Worm (Caenorhabditis elegans): ENCODE measurements around the gene atg-3.

Gene atg-3

DNA sequence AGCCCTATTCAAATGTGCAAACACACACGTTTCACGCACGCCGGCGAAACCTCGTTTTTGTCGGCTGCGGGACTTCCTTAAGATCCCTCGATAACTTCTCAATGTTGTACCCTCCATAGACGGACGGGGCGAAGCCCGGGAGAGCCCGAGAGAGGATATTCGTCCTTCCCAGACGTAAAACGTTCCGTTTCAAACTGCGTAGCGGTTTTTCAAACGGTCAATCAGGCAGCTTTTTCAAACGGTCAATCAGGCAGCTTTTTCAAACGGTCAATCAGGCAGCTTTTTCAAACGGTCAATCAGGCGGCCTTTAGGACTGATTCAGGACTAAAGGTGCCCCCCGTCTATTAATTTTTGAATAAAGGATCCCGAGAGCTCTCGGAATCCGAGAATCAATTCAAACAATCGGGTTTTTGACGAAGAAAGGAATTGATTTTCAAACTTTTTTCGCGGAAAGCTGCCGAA is 19.1 kb upstream of the atg-3 start:
- TF ChIP-seq pes-1 (GFP tag; IDR thresholded peaks at IDR 0.05) (no peak), hmg-4 (GFP tag; optimal IDR thresholded peaks at IDR 0.05) (peak; percentile 45), ceh-36 (tag; optimal IDR thresholded peaks at IDR 0.05) (peak; percentile 17), flt-1 (GFP tag; IDR thresholded peaks at IDR 0.05) (no peak), scrt-1 (GFP tag; IDR thresholded peaks at IDR 0.05) (0 out of 2 replicates have a peak, but pooled peaks have one; percentile 44), ama-1 (optimal IDR thresholded peaks at IDR 0.05) (peak; percentile 84), hnd-1 (tag; optimal IDR thresholded peaks at IDR 0.05) (no peak), ets-7 (tag; optimal IDR thresholded peaks at IDR 0.05) (no peak), tbx-37 (GFP tag; conservative IDR thresholded peaks at IDR 0.05) (no peak), ceh-13 (GFP tag; optimal IDR thresholded peaks at IDR 0.05) (no peak), B0310.2 (tag; optimal IDR thresholded peaks at IDR 0.05) (no peak), hmbx-1 (tag; optimal IDR thresholded peaks at IDR 0.05) (no peak), tra-4 (tag; optimal IDR thresholded peaks at IDR 0.05) (no peak), tbx-11 (GFP tag; IDR thresholded peaks at IDR 0.05) (no peak), sea-1 (GFP tag; conservative IDR thresholded peaks at IDR 0.05) (0 out of 2 replicates have a peak, but pooled peaks have one; percentile 36), F13C5.2 (tag; optimal IDR thresholded peaks at IDR 0.05) (no peak)

DNA sequence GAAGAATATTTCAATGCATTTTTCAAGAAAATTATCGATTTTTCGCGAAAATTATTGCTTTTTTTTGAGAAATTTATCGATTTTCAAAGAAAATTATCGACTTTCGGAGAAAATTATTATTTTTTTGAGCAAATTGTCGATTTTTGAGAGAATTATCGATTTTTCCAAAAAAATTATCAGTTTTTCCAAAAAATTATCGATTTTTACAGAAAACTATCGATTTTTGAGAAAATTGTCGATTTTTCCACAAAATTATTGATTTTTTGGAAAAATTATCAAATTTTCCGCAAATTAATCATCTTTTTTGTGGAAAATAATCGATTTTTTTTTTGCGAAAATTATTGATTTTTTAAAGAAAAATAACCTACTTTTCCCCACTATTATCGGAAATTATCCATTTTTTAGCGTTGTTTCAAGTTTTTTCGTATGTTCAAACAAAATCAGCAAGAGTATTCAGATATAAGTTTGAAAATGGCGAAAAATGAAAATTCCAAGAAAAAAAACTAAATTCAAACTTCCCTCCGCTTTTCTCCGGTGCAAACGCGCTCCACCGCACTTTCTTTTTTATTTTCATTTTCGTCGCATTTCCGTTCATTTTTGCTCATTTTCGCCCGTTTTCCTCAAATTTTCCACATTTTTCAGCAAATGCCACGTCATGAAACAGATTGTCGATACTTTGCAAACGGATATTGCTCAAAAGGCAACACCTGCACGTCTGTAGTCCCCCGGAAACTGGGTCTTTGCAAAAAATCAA is 18.5 kb upstream of the atg-3 start, which contains the start of gene lep-2:
lep-2 (plus strand) TSS at position 637 of the 754 bp plus-strand sequence.
- TF ChIP-seq flt-1 (GFP tag; IDR thresholded peaks at IDR 0.05) (no peak), aly-1 (tag; optimal IDR thresholded peaks at IDR 0.05) (no peak), scrt-1 (GFP tag; IDR thresholded peaks at IDR 0.05) (no peak), tbx-11 (GFP tag; IDR thresholded peaks at IDR 0.05) (no peak)

DNA sequence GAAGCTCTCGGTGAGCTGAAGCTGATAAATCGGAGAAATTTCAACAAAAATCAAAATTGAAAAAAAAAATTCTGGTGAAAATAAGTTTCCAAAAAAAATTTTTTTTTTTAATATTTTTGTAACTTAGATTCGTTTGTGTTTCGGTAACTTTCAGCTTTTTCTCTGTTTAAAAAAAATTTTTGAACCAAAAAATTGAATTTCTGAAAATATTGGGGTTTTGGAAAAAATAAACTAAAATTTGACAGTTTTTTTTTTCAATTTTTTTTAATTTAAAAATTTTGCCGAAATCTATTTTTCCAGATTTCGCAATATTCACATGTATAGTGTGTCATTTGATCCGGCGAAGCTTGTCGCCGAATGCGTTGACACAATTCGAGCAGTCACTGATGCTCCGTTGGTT is 11.4 kb upstream of the atg-3 start, which contains the start of gene Y55F3AM.5:
Y55F3AM.5 (plus strand) TSS at position 301 of the 400 bp plus-strand sequence.
- TF ChIP-seq hmg-4 (GFP tag; optimal IDR thresholded peaks at IDR 0.05): no peak
- no peak for TF ChIP-seq ets-7 (tag; optimal IDR thresholded peaks at IDR 0.05)
- no peak for TF ChIP-seq flt-1 (GFP tag; IDR thresholded peaks at IDR 0.05)

DNA sequence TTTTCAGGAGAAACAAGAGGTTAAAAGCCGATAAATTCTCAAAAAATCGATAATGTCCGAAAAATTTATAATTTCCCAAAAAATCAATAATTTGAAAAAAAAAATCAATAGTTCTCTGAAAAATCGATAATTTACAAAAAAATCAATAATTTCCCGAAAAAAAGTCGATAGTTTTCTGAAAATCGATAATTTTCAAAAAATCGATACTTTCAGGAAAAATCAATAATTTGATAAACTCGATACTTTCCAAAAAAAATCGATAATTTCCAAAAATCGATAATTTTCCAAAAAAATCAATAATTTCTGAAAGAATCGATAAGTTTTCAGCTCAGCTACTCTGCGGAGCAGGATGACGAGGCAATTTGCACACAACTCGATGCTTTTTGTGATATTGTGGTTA is 10.6 kb upstream of the atg-3 start:
- TF ChIP-seq ama-1 (optimal IDR thresholded peaks at IDR 0.05): no peak
- no peak for TF ChIP-seq hmbx-1 (tag; optimal IDR thresholded peaks at IDR 0.05)
- TF ChIP-seq aly-1 (tag; optimal IDR thresholded peaks at IDR 0.05): no peak
- TF ChIP-seq ets-7 (tag; optimal IDR thresholded peaks at IDR 0.05): no peak
- TF ChIP-seq hmg-4 (GFP tag; optimal IDR thresholded peaks at IDR 0.05): no peak

DNA sequence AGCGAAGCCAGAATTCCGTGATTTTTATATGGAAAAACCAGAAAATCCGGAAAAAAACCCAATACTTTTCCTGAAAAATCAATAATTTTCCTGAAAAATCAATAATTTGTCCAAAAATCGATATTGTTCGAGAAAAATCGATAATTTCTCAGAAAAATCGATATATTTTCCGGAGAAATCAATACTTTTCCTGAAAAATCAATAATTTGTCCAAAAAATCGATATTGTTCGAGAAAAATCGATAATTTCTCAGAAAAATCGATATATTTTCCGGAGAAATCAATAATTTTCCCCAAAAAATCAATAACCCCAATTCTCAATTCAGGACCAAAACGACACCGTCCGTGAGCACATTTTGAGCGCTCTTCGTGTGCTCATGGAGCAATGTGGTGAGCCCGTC is 9.9 kb upstream of the atg-3 start:
- TF ChIP-seq ama-1 (optimal IDR thresholded peaks at IDR 0.05) (no peak), tra-4 (tag; optimal IDR thresholded peaks at IDR 0.05) (no peak), tbx-37 (GFP tag; conservative IDR thresholded peaks at IDR 0.05) (no peak), ets-7 (tag; optimal IDR thresholded peaks at IDR 0.05) (no peak), F13C5.2 (tag; optimal IDR thresholded peaks at IDR 0.05) (no peak), sea-1 (GFP tag; conservative IDR thresholded peaks at IDR 0.05) (no peak), ceh-36 (tag; optimal IDR thresholded peaks at IDR 0.05) (no peak), tbx-11 (GFP tag; IDR thresholded peaks at IDR 0.05) (no peak)

DNA sequence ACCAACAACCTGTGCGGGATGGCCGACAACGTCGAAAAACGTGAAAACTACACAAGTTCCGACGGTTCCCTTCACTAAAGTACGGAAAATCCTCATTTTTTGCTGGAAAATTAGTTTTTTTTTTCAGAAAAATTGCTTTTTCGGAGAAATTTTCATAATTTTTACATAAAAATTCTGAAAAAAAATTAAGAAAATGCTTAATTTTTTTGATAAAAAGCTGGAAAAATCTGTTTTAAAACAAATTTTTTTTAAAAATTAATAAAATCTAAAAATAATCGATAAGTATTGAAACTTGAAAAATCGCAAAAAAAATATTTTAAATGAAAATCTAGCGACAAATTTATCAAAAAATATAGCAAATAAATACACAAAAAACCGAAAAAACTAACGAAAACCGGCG is 4.6 kb upstream of the atg-3 start, which contains the start of gene immp-2:
immp-2 (minus strand) TSS at position 101 of the 400 bp plus-strand sequence.
- TF ChIP-seq tra-4 (tag; optimal IDR thresholded peaks at IDR 0.05): no peak
- TF ChIP-seq ama-1 (optimal IDR thresholded peaks at IDR 0.05): no peak
- TF ChIP-seq tbx-37 (GFP tag; conservative IDR thresholded peaks at IDR 0.05): no peak
- no peak for TF ChIP-seq pes-1 (GFP tag; IDR thresholded peaks at IDR 0.05)
- no peak for TF ChIP-seq ceh-36 (tag; optimal IDR thresholded peaks at IDR 0.05)
- no peak for TF ChIP-seq ceh-13 (GFP tag; optimal IDR thresholded peaks at IDR 0.05)
- TF ChIP-seq sea-1 (GFP tag; conservative IDR thresholded peaks at IDR 0.05): no peak
- no peak for TF ChIP-seq hmg-4 (GFP tag; optimal IDR thresholded peaks at IDR 0.05)

DNA sequence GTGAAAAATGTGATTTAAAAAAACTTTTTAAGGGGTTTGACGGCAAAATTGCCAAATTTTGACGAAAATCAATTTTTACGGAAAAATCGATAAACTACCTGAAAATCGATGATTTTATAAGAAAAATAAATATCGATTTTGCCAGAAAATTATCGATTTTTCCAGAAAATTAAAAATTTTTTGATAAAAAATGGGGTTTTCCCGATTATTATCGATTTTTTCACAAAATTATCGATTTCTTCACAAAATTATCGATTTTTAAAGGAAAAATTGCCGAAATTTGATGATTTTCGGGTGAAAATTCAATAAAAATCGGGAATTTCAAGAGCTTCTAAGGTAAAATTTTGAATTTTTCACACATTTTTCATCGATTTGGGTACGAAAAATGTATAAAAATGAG is 3.6 kb upstream of the atg-3 start:
- no peak for TF ChIP-seq hmg-4 (GFP tag; optimal IDR thresholded peaks at IDR 0.05)
- TF ChIP-seq flt-1 (GFP tag; IDR thresholded peaks at IDR 0.05): no peak
- no peak for TF ChIP-seq ceh-13 (GFP tag; optimal IDR thresholded peaks at IDR 0.05)

DNA sequence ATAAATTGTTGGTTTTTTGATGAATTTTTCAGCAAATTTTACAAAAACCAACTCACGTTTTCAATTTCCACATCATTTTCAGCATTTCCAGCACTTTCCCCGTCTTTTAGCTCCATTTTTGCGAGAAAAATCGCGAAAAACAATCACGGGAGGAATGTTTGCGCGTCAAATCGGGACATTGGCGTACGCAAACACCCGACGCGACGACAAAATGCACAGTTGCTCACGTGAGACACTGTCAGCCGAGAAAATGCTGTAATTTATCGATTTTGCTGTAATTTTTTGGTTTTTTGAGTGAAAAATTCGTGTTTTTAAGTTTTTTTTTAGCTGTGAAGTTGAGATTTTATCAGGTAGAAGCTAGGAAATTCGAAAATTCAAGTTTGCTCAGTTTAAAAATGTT is 766 bp upstream of the atg-3 start, which contains the start of gene Y55F3AM.9:
Y55F3AM.9 (minus strand) TSS at position 189 of the 400 bp plus-strand sequence.
- TF ChIP-seq tbx-11 (GFP tag; IDR thresholded peaks at IDR 0.05): no peak
- no peak for TF ChIP-seq ceh-36 (tag; optimal IDR thresholded peaks at IDR 0.05)
- no peak for TF ChIP-seq tra-4 (tag; optimal IDR thresholded peaks at IDR 0.05)
- TF ChIP-seq hnd-1 (tag; optimal IDR thresholded peaks at IDR 0.05): no peak

DNA sequence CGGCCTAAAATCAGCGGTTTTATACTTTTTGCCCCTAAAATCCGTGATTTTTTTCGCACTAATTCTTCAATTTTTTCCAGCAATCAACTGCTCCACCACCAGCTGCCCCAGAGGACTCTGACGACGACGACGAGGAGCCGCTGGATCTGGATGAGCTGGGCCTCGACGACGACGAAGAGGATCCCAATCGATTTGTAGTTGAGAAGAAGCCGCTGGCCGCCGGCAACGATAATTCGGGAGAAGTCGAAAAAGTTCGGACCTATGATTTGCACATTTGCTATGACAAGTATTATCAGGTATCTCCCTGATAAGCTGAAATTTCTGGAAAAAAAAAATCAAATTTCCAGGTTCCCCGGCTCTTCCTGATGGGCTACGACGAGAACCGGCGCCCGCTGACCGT is 1.5 kb downstream of the atg-3 start:
- no peak for TF ChIP-seq B0310.2 (tag; optimal IDR thresholded peaks at IDR 0.05)
- no peak for TF ChIP-seq tbx-11 (GFP tag; IDR thresholded peaks at IDR 0.05)
- TF ChIP-seq flt-1 (GFP tag; IDR thresholded peaks at IDR 0.05): no peak
- no peak for TF ChIP-seq tbx-37 (GFP tag; conservative IDR thresholded peaks at IDR 0.05)
- no peak for TF ChIP-seq aly-1 (tag; optimal IDR thresholded peaks at IDR 0.05)
- TF ChIP-seq sea-1 (GFP tag; conservative IDR thresholded peaks at IDR 0.05): no peak
- TF ChIP-seq hmbx-1 (tag; optimal IDR thresholded peaks at IDR 0.05): no peak
- TF ChIP-seq ceh-13 (GFP tag; optimal IDR thresholded peaks at IDR 0.05): no peak
- TF ChIP-seq F13C5.2 (tag; optimal IDR thresholded peaks at IDR 0.05): no peak
- TF ChIP-seq scrt-1 (GFP tag; IDR thresholded peaks at IDR 0.05): no peak
- no peak for TF ChIP-seq ets-7 (tag; optimal IDR thresholded peaks at IDR 0.05)
- no peak for TF ChIP-seq pes-1 (GFP tag; IDR thresholded peaks at IDR 0.05)
- TF ChIP-seq ama-1 (optimal IDR thresholded peaks at IDR 0.05): no peak
